Worm (Caenorhabditis elegans) whole organism, late embryonic: ENCODE results near the gene ZK682.7.
A peak's percentile ranks its signal among the peaks of the same experiment; 100 is the strongest.

ENCODE experiments used
- C08G9.2 ChIP-seq: sonication (generic microtip); optimal IDR thresholded peaks from 2 replicates; lab custom pipeline; 2016; ENCODE audit warnings: mild to moderate bottlenecking, missing genetic modification characterization, moderate library complexity, missing compliant biosample characterization
- F13H6.1 ChIP-seq: sonication (generic microtip); optimal IDR thresholded peaks from 2 replicates; lab custom pipeline; 2016; ENCODE audit warnings: missing genetic modification characterization, missing compliant biosample characterization
- K02D7.2 ChIP-seq: sonication (generic microtip); optimal IDR thresholded peaks from 2 replicates; lab custom pipeline; 2017; ENCODE audit warnings: mild to moderate bottlenecking, missing genetic modification characterization, missing compliant biosample characterization
- T23F11.4 ChIP-seq: fragments of 200-800 bp; sonication (Bioruptor generic); optimal IDR thresholded peaks from 2 replicates; lab custom pipeline; 2018; ENCODE audit warnings: mild to moderate bottlenecking, missing genetic modification characterization, missing compliant biosample characterization
- Y22D7AL.16 ChIP-seq: sonication (generic microtip); optimal IDR thresholded peaks from 2 replicates; lab custom pipeline; 2016; ENCODE audit warnings: missing genetic modification characterization, missing compliant biosample characterization
- ahr-1 ChIP-seq: sonication (generic microtip); optimal IDR thresholded peaks from 2 replicates; lab custom pipeline; 2016; ENCODE audit warnings: missing genetic modification characterization, missing compliant biosample characterization
- ceh-14 ChIP-seq: sonication (generic microtip); optimal IDR thresholded peaks from 2 replicates; lab custom pipeline; 2016; ENCODE audit warnings: missing genotype, missing genetic modification characterization, missing compliant biosample characterization
- ceh-19 ChIP-seq: fragments of 200-800 bp; sonication (Bioruptor generic); optimal IDR thresholded peaks from 2 replicates; lab custom pipeline; 2018; ENCODE audit warnings: mild to moderate bottlenecking, missing genetic modification characterization, missing compliant biosample characterization
- ceh-2 ChIP-seq: sonication (generic microtip); optimal IDR thresholded peaks from 2 replicates; lab custom pipeline; 2016; ENCODE audit warnings: missing genotype, missing genetic modification characterization, missing compliant biosample characterization
- ceh-22 ChIP-seq: sonication (generic microtip); optimal IDR thresholded peaks from 2 replicates; lab custom pipeline; 2017; ENCODE audit warnings: missing biosample characterization, missing genetic modification characterization
- ceh-24 ChIP-seq: sonication (generic microtip); optimal IDR thresholded peaks from 2 replicates; lab custom pipeline; 2016; ENCODE audit warnings: mild to moderate bottlenecking, missing genetic modification characterization, missing compliant biosample characterization
- ceh-30 ChIP-seq: fragments of 150-350 bp; optimal IDR thresholded peaks from 2 replicates; lab custom pipeline; 2014; ENCODE audit warnings: missing biosample characterization, missing genetic modification characterization
- ceh-31 ChIP-seq: sonication (generic microtip); optimal IDR thresholded peaks from 2 replicates; lab custom pipeline; 2016; ENCODE audit warnings: missing genetic modification characterization, missing compliant biosample characterization
- ceh-34 ChIP-seq: sonication (generic microtip); optimal IDR thresholded peaks from 2 replicates; lab custom pipeline; 2016; ENCODE audit warnings: mild to moderate bottlenecking, missing genetic modification characterization, missing compliant biosample characterization
- ceh-48 ChIP-seq: sonication (generic microtip); optimal IDR thresholded peaks from 2 replicates; lab custom pipeline; 2016; ENCODE audit warnings: missing genetic modification characterization, inconsistent platforms, missing compliant biosample characterization
- dmd-4 ChIP-seq: sonication (generic microtip); optimal IDR thresholded peaks from 2 replicates; lab custom pipeline; 2016; ENCODE audit warnings: borderline replicate concordance, missing genetic modification characterization, missing compliant biosample characterization
- elt-2 ChIP-seq: sonication (generic microtip); optimal IDR thresholded peaks from 2 replicates; lab custom pipeline; 2016; ENCODE audit warnings: missing genetic modification reagents, missing genetic modification characterization, missing compliant biosample characterization
- elt-4 ChIP-seq: sonication (generic microtip); optimal IDR thresholded peaks from 2 replicates; lab custom pipeline; 2016; ENCODE audit warnings: missing genetic modification characterization, missing compliant biosample characterization
- ets-4 ChIP-seq: sonication (generic microtip); optimal IDR thresholded peaks from 2 replicates; lab custom pipeline; 2016; ENCODE audit warnings: missing genetic modification characterization, missing compliant biosample characterization
- fkh-10 ChIP-seq: fragments of 150-350 bp; optimal IDR thresholded peaks from 2 replicates; lab custom pipeline; 2014; ENCODE audit warnings: missing biosample characterization, missing genetic modification reagents, missing genetic modification characterization
- fkh-6 ChIP-seq: sonication (generic microtip); optimal IDR thresholded peaks from 2 replicates; lab custom pipeline; 2016; ENCODE audit warnings: missing genetic modification characterization, missing compliant biosample characterization
- hlh-15 ChIP-seq: sonication (generic microtip); optimal IDR thresholded peaks from 2 replicates; lab custom pipeline; 2016; ENCODE audit warnings: missing genetic modification characterization, missing compliant biosample characterization
- hlh-30 ChIP-seq: sonication (generic microtip); optimal IDR thresholded peaks from 2 replicates; lab custom pipeline; 2017; ENCODE audit warnings: antibody characterized with exemption, missing genetic modification characterization, missing compliant biosample characterization; ENCODE audit not compliant: insufficient read depth
- hlh-6 ChIP-seq: sonication (generic microtip); optimal IDR thresholded peaks from 2 replicates; lab custom pipeline; 2016; ENCODE audit warnings: missing genotype, missing genetic modification characterization, missing compliant biosample characterization
- hlh-8 ChIP-seq: sonication (generic microtip); optimal IDR thresholded peaks from 2 replicates; lab custom pipeline; 2016; ENCODE audit warnings: missing genotype, missing genetic modification characterization, missing compliant biosample characterization
- lin-11 ChIP-seq: fragments of 200-800 bp; sonication (Bioruptor generic); optimal IDR thresholded peaks from 2 replicates; lab custom pipeline; 2018; ENCODE audit warnings: mild to moderate bottlenecking, missing genetic modification characterization, missing compliant biosample characterization
- mec-3 ChIP-seq: sonication (generic microtip); optimal IDR thresholded peaks from 2 replicates; lab custom pipeline; 2016; ENCODE audit warnings: borderline replicate concordance, missing genetic modification characterization, missing compliant biosample characterization
- nfya-1 ChIP-seq: sonication (generic microtip); optimal IDR thresholded peaks from 2 replicates; lab custom pipeline; 2017; ENCODE audit warnings: missing genetic modification characterization, mild to moderate bottlenecking, missing compliant biosample characterization, antibody characterized with exemption, moderate library complexity
- npax-4 ChIP-seq: sonication (generic microtip); optimal IDR thresholded peaks from 2 replicates; lab custom pipeline; 2016; ENCODE audit warnings: missing genetic modification characterization, missing compliant biosample characterization
- odd-2 ChIP-seq: sonication (generic microtip); optimal IDR thresholded peaks from 2 replicates; lab custom pipeline; 2017; ENCODE audit warnings: antibody characterized with exemption, mild to moderate bottlenecking, missing genetic modification characterization, missing compliant biosample characterization
- pag-3 ChIP-seq: sonication (generic microtip); optimal IDR thresholded peaks from 2 replicates; lab custom pipeline; 2016; ENCODE audit warnings: missing compliant biosample characterization, missing genetic modification characterization, borderline replicate concordance
- pha-4 ChIP-seq: fragments of 150-350 bp; optimal IDR thresholded peaks from 2 replicates; lab custom pipeline; 2018; ENCODE audit warnings: missing biosample characterization, missing genetic modification reagents, missing genetic modification characterization
- pqm-1 ChIP-seq: sonication (generic microtip); optimal IDR thresholded peaks from 2 replicates; lab custom pipeline; 2016; ENCODE audit warnings: missing genetic modification characterization, missing compliant biosample characterization
- pros-1 ChIP-seq: fragments of 150-350 bp; optimal IDR thresholded peaks from 2 replicates; lab custom pipeline; 2014; ENCODE audit warnings: missing biosample characterization, missing genetic modification reagents, missing genetic modification characterization
- sdc-2 ChIP-seq: sonication (generic microtip); optimal IDR thresholded peaks from 2 replicates; lab custom pipeline; 2016; ENCODE audit warnings: missing genotype, missing genetic modification characterization, missing compliant biosample characterization
- sox-2 ChIP-seq: fragments of 200-800 bp; sonication (Bioruptor generic); IDR thresholded peaks from 2 replicates; pipeline ENCODE4 v1.3.6; 2022; ENCODE audit warnings: missing genetic modification reagents, missing genetic modification characterization, missing compliant biosample characterization
- sox-4 ChIP-seq: sonication (generic microtip); optimal IDR thresholded peaks from 2 replicates; lab custom pipeline; 2017; ENCODE audit warnings: mild to moderate bottlenecking, missing genetic modification characterization, inconsistent platforms, missing compliant biosample characterization
- syd-9 ChIP-seq: sonication (generic microtip); optimal IDR thresholded peaks from 2 replicates; lab custom pipeline; 2016; ENCODE audit warnings: mild to moderate bottlenecking, missing genetic modification characterization, moderate library complexity, missing compliant biosample characterization
- tbx-2 ChIP-seq: sonication (generic microtip); optimal IDR thresholded peaks from 2 replicates; lab custom pipeline; 2016; ENCODE audit warnings: missing genetic modification characterization, missing compliant biosample characterization
- tbx-7 ChIP-seq: sonication (generic microtip); optimal IDR thresholded peaks from 2 replicates; lab custom pipeline; 2016; ENCODE audit warnings: missing genotype, missing genetic modification characterization, missing compliant biosample characterization
- ttx-3 ChIP-seq: sonication (generic microtip); optimal IDR thresholded peaks from 2 replicates; lab custom pipeline; 2016; ENCODE audit warnings: missing genetic modification reagents, missing genetic modification characterization, missing compliant biosample characterization
- unc-3 ChIP-seq, 2 experiments: fragments of 200-800 bp in 1 of 2; sonication (Bioruptor generic) in 1 of 2; sonication (generic microtip) in 1 of 2; conservative IDR thresholded peaks in 1 of 2; optimal IDR thresholded peaks in 1 of 2; 2 replicates each; pipeline versions ENCODE4 v1.3.6 to Lab custom; 2016 to 2022; ENCODE audit warnings: missing compliant biosample characterization in 2 of 2, missing genetic modification characterization in 2 of 2, missing genetic modification reagents in 1 of 2
- unc-42 ChIP-seq: sonication (generic microtip); optimal IDR thresholded peaks from 2 replicates; lab custom pipeline; 2016; ENCODE audit warnings: missing genotype, missing genetic modification characterization, missing compliant biosample characterization
- unc-55 ChIP-seq: sonication (generic microtip); optimal IDR thresholded peaks from 2 replicates; lab custom pipeline; 2017; ENCODE audit warnings: missing biosample characterization, missing genetic modification reagents, missing genetic modification characterization
- unc-86 ChIP-seq: sonication (generic microtip); optimal IDR thresholded peaks from 2 replicates; lab custom pipeline; 2016; ENCODE audit warnings: missing genetic modification characterization, missing compliant biosample characterization
- ztf-16 ChIP-seq: sonication (generic microtip); optimal IDR thresholded peaks from 2 replicates; lab custom pipeline; 2017; ENCODE audit warnings: missing genetic modification characterization, missing compliant biosample characterization

The ZK682.7 gene

ce11 chrV:9273587-9273986 lies 18.4 kb downstream of the ZK682.7 start (continued):
- TF ChIP-seq tbx-2 (peak; percentile 59), npax-4 (tag; lab: Kevin White, UChicago) (no peak), ceh-2 (tag; lab: Kevin White, UChicago) (peak; percentile 26), ttx-3 (no peak), dmd-4 (tag; lab: Kevin White, UChicago) (no peak), Y22D7AL.16 (tag; lab: Kevin White, UChicago) (no peak), elt-4 (no peak), ceh-48 (no peak), unc-3 (GFP tag; conservative IDR thresholded peaks at IDR 0.05; lab: Robert Waterston, UW) (no peak), unc-3 (tag; optimal IDR thresholded peaks at IDR 0.05; lab: Kevin White, UChicago) (no peak), T23F11.4 (GFP tag; lab: Kevin White, UChicago) (no peak), hlh-30 (no peak), pqm-1 (no peak), lin-11 (no peak), sdc-2 (tag; lab: Kevin White, UChicago) (no peak), ets-4 (tag; lab: Kevin White, UChicago) (no peak), ceh-34 (tag; lab: Kevin White, UChicago) (peak; percentile 32), hlh-6 (no peak), pha-4 (tag; lab: Kevin White, UChicago) (no peak), sox-4 (tag; lab: Kevin White, UChicago) (no peak), sox-2 (GFP tag; lab: Robert Waterston, UW) (no peak), unc-42 (peak; percentile 56), K02D7.2 (no peak), pag-3 (no peak), syd-9 (tag; lab: Kevin White, UChicago) (no peak), odd-2 (tag; lab: Kevin White, UChicago) (no peak), ceh-19 (GFP tag; lab: Kevin White, UChicago) (peak; percentile 7), unc-86 (tag; lab: Kevin White, UChicago) (no peak), ceh-22 (tag; lab: Kevin White, UChicago) (no peak), fkh-6 (tag; lab: Kevin White, UChicago) (no peak), C08G9.2 (tag; lab: Kevin White, UChicago) (peak; percentile 43), unc-55 (peak; percentile 26), ceh-24 (tag; lab: Kevin White, UChicago) (no peak), elt-2 (tag; lab: Kevin White, UChicago) (no peak), ceh-14 (tag; lab: Kevin White, UChicago) (no peak), hlh-15 (tag; lab: Kevin White, UChicago) (no peak), ceh-30 (tag; lab: Kevin White, UChicago) (peak; percentile 7), ceh-31 (tag; lab: Kevin White, UChicago) (peak; percentile 86), ahr-1 (tag; lab: Kevin White, UChicago) (no peak), tbx-7 (tag; lab: Kevin White, UChicago) (no peak), hlh-8 (tag; lab: Kevin White, UChicago) (no peak), pros-1 (tag; lab: Kevin White, UChicago) (no peak), fkh-10 (no peak), ztf-16 (tag; lab: Kevin White, UChicago) (no peak), F13H6.1 (tag; lab: Kevin White, UChicago) (no peak), nfya-1 (peak; percentile 69), mec-3 (tag; lab: Kevin White, UChicago) (no peak)
